Worm (Caenorhabditis elegans): ENCODE results near the gene R08C7.8.
A peak's percentile ranks its signal among the peaks of the same experiment; 100 is the strongest.

Gene R08C7.8

DNA sequence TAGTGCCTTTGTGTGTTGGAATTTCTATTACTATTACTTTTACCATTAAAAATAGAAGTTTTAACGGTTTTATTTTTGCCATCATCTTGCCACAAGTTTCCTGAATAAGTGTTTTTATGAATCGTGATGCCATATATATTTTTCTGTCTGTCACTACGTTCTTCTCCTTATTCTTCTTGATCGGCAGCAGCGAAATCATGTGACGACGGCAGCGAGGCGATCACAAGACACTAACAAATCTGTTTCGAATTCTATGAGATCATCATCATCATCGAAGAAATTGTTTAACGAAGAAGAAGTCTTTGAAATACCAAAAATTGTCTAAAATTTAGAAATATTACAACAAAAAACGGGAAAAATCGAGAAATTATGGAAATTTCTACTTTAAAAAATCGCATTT, 31.9 kb downstream of the R08C7.8 start:
- TF ChIP-seq skn-1 (tag; optimal IDR thresholded peaks at IDR 0.05) (peak; percentile 67), fos-1 (tag; optimal IDR thresholded peaks at IDR 0.05) (no peak), C04F5.9 (tag; optimal IDR thresholded peaks at IDR 0.05) (no peak), vab-15 (tag; optimal IDR thresholded peaks at IDR 0.05) (no peak), snpc-4 (tag; optimal IDR thresholded peaks at IDR 0.05) (peak; percentile 25), unc-98 (GFP tag; IDR thresholded peaks at IDR 0.05) (no peak), ets-5 (GFP tag; IDR thresholded peaks at IDR 0.05) (no peak), nhr-20 (tag; optimal IDR thresholded peaks at IDR 0.05) (peak; percentile 85), nhr-237 (tag; optimal IDR thresholded peaks at IDR 0.05) (no peak), xbp-1 (tag; optimal IDR thresholded peaks at IDR 0.05) (peak; percentile 6), pax-3 (tag; optimal IDR thresholded peaks at IDR 0.05) (peak; percentile 37), sup-37 (GFP tag; optimal IDR thresholded peaks at IDR 0.05) (no peak), zag-1 (tag; optimal IDR thresholded peaks at IDR 0.05) (no peak), unc-86 (tag; optimal IDR thresholded peaks at IDR 0.05) (no peak), nhr-11 (tag; optimal IDR thresholded peaks at IDR 0.05) (peak; percentile 1), tbx-2 (tag; optimal IDR thresholded peaks at IDR 0.05) (peak; percentile 37), lir-3 (tag; optimal IDR thresholded peaks at IDR 0.05; ENCODE audit: poor library complexity) (peak; percentile 24), isw-1 (GFP tag; IDR thresholded peaks at IDR 0.05) (no peak), hlh-17 (GFP tag; optimal IDR thresholded peaks at IDR 0.05; ENCODE audit: borderline replicate concordance) (no peak), efl-3 (GFP tag; optimal IDR thresholded peaks at IDR 0.05) (no peak), fkh-8 (tag; optimal IDR thresholded peaks at IDR 0.05) (no peak), sptf-1 (tag; optimal IDR thresholded peaks at IDR 0.05) (no peak), irx-1 (tag; optimal IDR thresholded peaks at IDR 0.05) (no peak), mep-1 (tag; optimal IDR thresholded peaks at IDR 0.05) (peak; percentile 54), nhr-12 (tag; optimal IDR thresholded peaks at IDR 0.05) (no peak), egl-13 (tag; optimal IDR thresholded peaks at IDR 0.05) (no peak), hlh-4 (tag; optimal IDR thresholded peaks at IDR 0.05) (no peak), pqm-1 (tag; optimal IDR thresholded peaks at IDR 0.05) (no peak), efl-1 (optimal IDR thresholded peaks at IDR 0.05) (peak in 1 of 2 experiments; percentile 27), efl-1 (GFP tag; optimal IDR thresholded peaks at IDR 0.05 in 1 of 2) (peak; percentile 9 to 45), lin-14 (GFP tag; optimal IDR thresholded peaks at IDR 0.05) (peak; percentile 82), F16B12.6 (tag; optimal IDR thresholded peaks at IDR 0.05) (no peak), egl-27 (tag; optimal IDR thresholded peaks at IDR 0.05) (no peak), blmp-1 (tag; optimal IDR thresholded peaks at IDR 0.05) (peak; percentile 88), nhr-84 (tag; optimal IDR thresholded peaks at IDR 0.05) (no peak), nhr-71 (tag; optimal IDR thresholded peaks at IDR 0.05) (peak; percentile 89), aly-2 (tag; optimal IDR thresholded peaks at IDR 0.05) (no peak), fkh-10 (GFP tag; optimal IDR thresholded peaks at IDR 0.05) (no peak), nhr-90 (tag; optimal IDR thresholded peaks at IDR 0.05; ENCODE audit: poor library complexity) (peak; percentile 82), pag-3 (tag; optimal IDR thresholded peaks at IDR 0.05; ENCODE audit: borderline replicate concordance, insufficient read depth) (no peak), nhr-19 (GFP tag; conservative IDR thresholded peaks at IDR 0.05) (peak; percentile 61), mdl-1 (tag; optimal IDR thresholded peaks at IDR 0.05) (peak in 1 of 2 experiments; percentile 78), dpl-1 (GFP tag; optimal IDR thresholded peaks at IDR 0.05) (peak; percentile 16 to 54 (median 33)), nhr-76 (tag; optimal IDR thresholded peaks at IDR 0.05) (no peak), mab-9 (GFP tag; IDR thresholded peaks at IDR 0.05) (no peak), rnt-1 (tag; optimal IDR thresholded peaks at IDR 0.05) (no peak), zip-4 (GFP tag; optimal IDR thresholded peaks at IDR 0.05) (no peak), ztf-11 (tag; optimal IDR thresholded peaks at IDR 0.05) (no peak), sox-4 (tag; optimal IDR thresholded peaks at IDR 0.05) (peak; percentile 37), C16A3.4 (tag; optimal IDR thresholded peaks at IDR 0.05) (peak; percentile 60), nhr-85 (tag) (peak; percentile 96), unc-62 (GFP tag; optimal IDR thresholded peaks at IDR 0.05) (no peak), ztf-4 (tag; optimal IDR thresholded peaks at IDR 0.05) (peak; percentile 39), ceh-8 (GFP tag; optimal IDR thresholded peaks at IDR 0.05) (no peak)

Data from whole organism, L1 larva.